Fruit fly (Drosophila melanogaster) whole organism, embryonic: ENCODE data around the gene CG45099.

Experiments
- CG12299 ChIP-seq: fragments of 200-800 bp; sonication (Bioruptor generic); optimal IDR thresholded peaks from 2 replicates; lab custom pipeline; 2018; ENCODE audit warnings: missing biosample characterization, mild to moderate bottlenecking, missing genetic modification characterization
- CG15011 ChIP-seq: fragments of 200-800 bp; sonication (Bioruptor generic); optimal IDR thresholded peaks from 3 replicates; lab custom pipeline; 2018; ENCODE audit warnings: missing biosample characterization, mild to moderate bottlenecking, missing genetic modification characterization
- CG17361 ChIP-seq: fragments of 200-800 bp; sonication (Bioruptor generic); IDR thresholded peaks from 3 replicates; pipeline ENCODE4 v1.3.6; 2022; ENCODE audit warnings: missing biosample characterization, missing genetic modification characterization
- CG4404 ChIP-seq: fragments of 200-800 bp; sonication (Bioruptor generic); IDR thresholded peaks from 2 replicates; pipeline ENCODE4 v1.3.6; 2022; ENCODE audit warnings: missing biosample characterization, missing genetic modification characterization
- CG4424 ChIP-seq: fragments of 200-800 bp; sonication (Bioruptor generic); optimal IDR thresholded peaks from 3 replicates; lab custom pipeline; 2016; ENCODE audit warnings: missing biosample characterization, missing genetic modification characterization
- CG7372 ChIP-seq: fragments of 200-800 bp; sonication (Bioruptor generic); IDR thresholded peaks from 2 replicates; pipeline ENCODE4 v1.3.6; 2022; ENCODE audit warnings: missing biosample characterization, missing genetic modification characterization
- Drgx ChIP-seq: fragments of 200-800 bp; sonication (Bioruptor generic); IDR thresholded peaks from 2 replicates; pipeline ENCODE4 v1.3.6; 2022; ENCODE audit warnings: missing biosample characterization, missing genetic modification characterization
- Ets65A ChIP-seq: fragments of 200-800 bp; sonication (Bioruptor generic); peaks from one replicate; lab custom pipeline; 2016; ENCODE audit warnings: missing biosample characterization, missing genetic modification characterization
- HLH3B ChIP-seq: fragments of 200-800 bp; sonication (Bioruptor generic); IDR thresholded peaks from 2 replicates; pipeline ENCODE4 v1.3.6; 2022; ENCODE audit warnings: missing biosample characterization, missing genetic modification characterization
- HLHmδ ChIP-seq: fragments of 200-800 bp; sonication (Bioruptor generic); optimal IDR thresholded peaks from 2 replicates; lab custom pipeline; 2018; ENCODE audit warnings: missing biosample characterization, mild to moderate bottlenecking, missing genetic modification characterization, moderate library complexity
- Mes4 ChIP-seq: fragments of 200-800 bp; sonication (Bioruptor generic); optimal IDR thresholded peaks from 2 replicates; lab custom pipeline; 2016; ENCODE audit warnings: missing biosample characterization, missing genetic modification characterization
- NFAT ChIP-seq: fragments of 200-800 bp; sonication (Bioruptor generic); IDR thresholded peaks from 2 replicates; pipeline ENCODE4 v1.3.6; 2022; ENCODE audit warnings: missing biosample characterization, missing genetic modification characterization
- Oli ChIP-seq: fragments of 200-800 bp; sonication (Bioruptor generic); optimal IDR thresholded peaks from 2 replicates; lab custom pipeline; 2018; ENCODE audit warnings: missing biosample characterization, mild to moderate bottlenecking, missing genetic modification characterization, moderate library complexity
- Ravus ChIP-seq: fragments of 200-800 bp; sonication (Bioruptor generic); IDR thresholded peaks from 2 replicates; pipeline ENCODE4 v1.3.6; 2022; ENCODE audit warnings: missing biosample characterization, missing genetic modification characterization
- YL-1 ChIP-seq: fragments of 200-800 bp; sonication (Bioruptor generic); optimal IDR thresholded peaks from 3 replicates; lab custom pipeline; 2017; ENCODE audit warnings: missing biosample characterization, mild to moderate bottlenecking, missing genetic modification characterization
- chn ChIP-seq: fragments of 200-800 bp; sonication (Bioruptor generic); optimal IDR thresholded peaks from 2 replicates; lab custom pipeline; 2016; ENCODE audit warnings: missing biosample characterization, missing genetic modification characterization
- ewg ChIP-seq: fragments of 200-800 bp; sonication (Bioruptor generic); optimal IDR thresholded peaks from 3 replicates; lab custom pipeline; 2017; ENCODE audit warnings: mild to moderate bottlenecking, missing biosample characterization, missing genetic modification reagents, missing genetic modification characterization
- exex ChIP-seq: fragments of 200-800 bp; sonication (Bioruptor generic); optimal IDR thresholded peaks from 4 replicates; lab custom pipeline; 2018; ENCODE audit warnings: missing biosample characterization, mild to moderate bottlenecking, missing genetic modification characterization, moderate library complexity
- gem ChIP-seq: fragments of 200-800 bp; sonication (Bioruptor generic); optimal IDR thresholded peaks from 2 replicates; lab custom pipeline; 2019; ENCODE audit warnings: missing biosample characterization, mild to moderate bottlenecking, missing genetic modification characterization, moderate library complexity
- klu ChIP-seq: fragments of 200-800 bp; sonication (Bioruptor generic); IDR thresholded peaks from 2 replicates; pipeline ENCODE4 v1.3.6; 2022; ENCODE audit warnings: missing biosample characterization, missing genetic modification characterization
- lab ChIP-seq: fragments of 200-800 bp; sonication (Bioruptor generic); optimal IDR thresholded peaks from 3 replicates; lab custom pipeline; 2017; ENCODE audit warnings: missing biosample characterization, missing genetic modification characterization, mild to moderate bottlenecking, moderate library complexity, missing genetic modification reagents
- prd ChIP-seq, 3 experiments: fragments of >200 bp in 2 of 3; fragments of 200-800 bp in 1 of 3; sonication (Bioruptor generic) in 1 of 3; optimal IDR thresholded peaks in 2 of 3; IDR thresholded peaks in 1 of 3; 2 replicates in 2 of 3; 3 replicates in 1 of 3; pipeline versions ENCODE4 v1.3.6 to Lab custom; 2017 to 2022; ENCODE audit warnings: missing biosample characterization in 1 of 3, missing genetic modification characterization in 1 of 3
- psq ChIP-seq: fragments of 200-800 bp; sonication (Bioruptor generic); optimal IDR thresholded peaks from 2 replicates; lab custom pipeline; 2017; ENCODE audit warnings: missing biosample characterization, missing genetic modification characterization
- sens ChIP-seq: fragments of 200-800 bp; sonication (Bioruptor generic); peaks from one replicate; lab custom pipeline; 2016; ENCODE audit warnings: missing biosample characterization, missing genetic modification characterization

Gene CG45099

dm6 chr3R:21992909-21993308, 41.2 kb downstream of the CG45099 start (continued):
- TF ChIP-seq CG4424 (peak; percentile 0), NFAT (GFP tag; lab: Robert Waterston, UW) (peak; percentile 61; the same call in 1 of the 2 replicates), YL-1 (GFP tag; lab: Kevin White, UChicago) (no peak), lab (peak; percentile 32), CG12299 (no peak), HLH3B (GFP tag; lab: Robert Waterston, UW) (peak; percentile 34; the same call in 1 of the 2 replicates), prd (optimal IDR thresholded peaks at IDR 0.05; lab: Kevin White, UChicago) (no peak), prd (GFP tag; IDR thresholded peaks at IDR 0.05; lab: Robert Waterston, UW) (peak; percentile 70; the same call in 2 of the 3 replicates), exex (tag; lab: Kevin White, UChicago) (no peak), psq (GFP tag; lab: Kevin White, UChicago) (no peak), CG4404 (GFP tag; lab: Robert Waterston, UW) (peak; percentile 28; the same call in 1 of the 2 replicates), Oli (tag; lab: Kevin White, UChicago) (peak; percentile 42), ewg (GFP tag; lab: Kevin White, UChicago) (peak; percentile 16), chn (GFP tag; lab: Kevin White, UChicago) (peak; percentile 26), Mes4 (GFP tag; lab: Kevin White, UChicago) (no peak), HLHmδ (no peak), klu (GFP tag; lab: Robert Waterston, UW) (no peak), CG17361 (GFP tag; lab: Robert Waterston, UW) (no peak)
- TF ChIP-seq, all 482 proteins: peak for 112

DNA sequence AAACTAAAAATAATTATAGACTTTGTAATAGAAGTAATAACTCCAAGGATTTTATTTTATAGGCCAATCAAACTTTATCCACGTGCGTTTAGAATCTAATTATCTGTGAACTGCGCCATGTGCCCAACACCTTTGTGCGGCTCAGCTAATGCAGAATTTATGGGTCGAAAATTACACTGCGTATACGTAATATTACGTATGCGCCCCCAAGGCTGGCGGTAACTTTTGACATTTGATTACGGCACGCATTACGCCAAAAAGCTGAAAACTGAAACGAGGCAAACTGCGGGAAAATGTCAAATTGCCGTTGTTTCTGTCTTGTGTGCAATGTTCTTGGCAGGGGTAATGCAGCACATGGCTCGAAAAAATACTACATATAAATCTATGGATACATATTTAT, 42.5 kb downstream of the CG45099 start:
- TF ChIP-seq CG15011 (GFP tag; lab: Kevin White, UChicago) (no peak), CG7372 (peak; percentile 65)

- peak; percentile 46 for TF ChIP-seq Ets65A
- TF ChIP-seq Ravus, result no peak
- peak; percentile 45; the same call in 1 of the 2 replicates for TF ChIP-seq Drgx
- TF ChIP-seq, all 482 proteins: peak for 2
These were observed 44.3 kb downstream of the CG45099 start for dm6 chr3R:21989770-21990169.

- peak; percentile 16 for TF ChIP-seq sens (GFP tag; lab: Kevin White, UChicago)
- peak; percentile 25; the same call in 1 of the 2 replicates for TF ChIP-seq Drgx
- TF ChIP-seq gem (tag; lab: Kevin White, UChicago), result no peak
These were observed 46.5 kb downstream of the CG45099 start for dm6 chr3R:21987546-21987945.
